Comparison of ENCODE assay signal across 1 fruit fly cellular context in the genomic region with DNA sequence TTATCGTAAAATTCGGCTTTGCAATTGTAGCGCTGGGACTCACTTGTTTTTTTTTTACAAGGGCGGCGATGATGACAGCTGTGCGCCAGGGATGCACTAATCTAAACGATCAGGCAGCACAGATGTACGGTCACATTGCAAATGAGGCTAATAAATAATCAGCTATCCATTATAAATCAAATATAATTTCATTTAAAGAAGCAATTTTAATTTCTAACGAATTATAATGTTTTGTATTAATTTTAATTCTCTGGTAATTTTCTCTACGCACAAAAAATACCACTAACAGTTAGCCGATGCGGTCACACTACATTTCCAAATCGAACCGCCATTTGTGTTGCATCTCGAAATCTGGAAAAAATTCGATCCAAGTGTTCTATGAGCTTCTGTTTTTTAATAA.
TF ChIP-seq lines count a peak whose summit lies in the region.

A gene (minus strand): TSS at position 79 of the 400 bp plus-strand sequence.
A gene (plus strand): TSS at position 309 of the 400 bp plus-strand sequence.

TF ChIP-seq in whole organism, embryonic, 481 proteins besides CTCF, POLR2A, EP300 and RAD21 (continued from another document and continues in another):
- TF ChIP-seq Myb (GFP tag; optimal IDR thresholded peaks at IDR 0.05; lab: Kevin White, UChicago) (no peak), CG17359 (tag; optimal IDR thresholded peaks at IDR 0.05; lab: Kevin White, UChicago) (peak; percentile 1), CG43689 (GFP tag; IDR thresholded peaks at IDR 0.05; lab: Robert Waterston, UW) (no peak), ttk (GFP tag; IDR thresholded peaks at IDR 0.05; lab: Robert Waterston, UW) (no peak), CG17568 (GFP tag; optimal IDR thresholded peaks at IDR 0.05; lab: Kevin White, UChicago) (no peak), CG2116 (GFP tag; optimal IDR thresholded peaks at IDR 0.05; lab: Kevin White, UChicago) (peak; percentile 88), CG18011 (GFP tag; optimal IDR thresholded peaks at IDR 0.05; lab: Kevin White, UChicago) (no peak), eve (GFP tag; optimal IDR thresholded peaks at IDR 0.05; lab: Kevin White, UChicago) (no peak), jumu (GFP tag; optimal IDR thresholded peaks at IDR 0.05; lab: Kevin White, UChicago) (no peak), CG8359 (GFP tag; optimal IDR thresholded peaks at IDR 0.05; lab: Kevin White, UChicago; ENCODE audit: borderline replicate concordance) (no peak), tx (GFP tag; optimal IDR thresholded peaks at IDR 0.05; lab: Kevin White, UChicago) (no peak), CG13287 (GFP tag; IDR thresholded peaks at IDR 0.05; lab: Robert Waterston, UW; ENCODE audit: partially characterized antibody) (peak; percentile 49; the same call in 1 of the 2 replicates), pnt (GFP tag; optimal IDR thresholded peaks at IDR 0.05; lab: Kevin White, UChicago) (no peak), Rfx (GFP tag; IDR thresholded peaks at IDR 0.05; lab: Robert Waterston, UW) (no peak), CG12744 (GFP tag; optimal IDR thresholded peaks at IDR 0.05; lab: Kevin White, UChicago) (no peak), CG11085 (GFP tag; IDR thresholded peaks at IDR 0.05; lab: Robert Waterston, UW) (no peak), ci (GFP tag; IDR thresholded peaks at IDR 0.05; lab: Robert Waterston, UW) (no peak), usp (GFP tag; optimal IDR thresholded peaks at IDR 0.05; lab: Kevin White, UChicago) (no peak), CG13123 (GFP tag; optimal IDR thresholded peaks at IDR 0.05; lab: Kevin White, UChicago) (no peak), Sry-δ (GFP tag; optimal IDR thresholded peaks at IDR 0.05; lab: Kevin White, UChicago) (peak; percentile 53), MTF-1 (GFP tag; optimal IDR thresholded peaks at IDR 0.05; lab: Kevin White, UChicago; ENCODE audit: borderline replicate concordance) (no peak), mld (GFP tag; IDR thresholded peaks at IDR 0.05; lab: Robert Waterston, UW; ENCODE audit: partially characterized antibody) (no peak), CG10431 (GFP tag; optimal IDR thresholded peaks at IDR 0.05; lab: Kevin White, UChicago) (no peak), CG32767 (GFP tag; IDR thresholded peaks at IDR 0.05; lab: Robert Waterston, UW) (no peak), CG9932 (GFP tag; IDR thresholded peaks at IDR 0.05; lab: Robert Waterston, UW) (no peak), gcm (GFP tag; optimal IDR thresholded peaks at IDR 0.05; lab: Kevin White, UChicago) (no peak), gcm2 (GFP tag; optimal IDR thresholded peaks at IDR 0.05; lab: Kevin White, UChicago) (no peak), zf30C (GFP tag; optimal IDR thresholded peaks at IDR 0.05; lab: Kevin White, UChicago) (no peak), mam (GFP tag; optimal IDR thresholded peaks at IDR 0.05; lab: Kevin White, UChicago) (no peak), bsh (GFP tag; optimal IDR thresholded peaks at IDR 0.05; lab: Kevin White, UChicago) (no peak), CG15601 (tag; optimal IDR thresholded peaks at IDR 0.05; lab: Kevin White, UChicago) (peak; percentile 3), gsb-n (tag; optimal IDR thresholded peaks at IDR 0.05; lab: Kevin White, UChicago) (peak; percentile 40), ash1 (GFP tag; optimal IDR thresholded peaks at IDR 0.05; lab: Kevin White, UChicago) (no peak), phol (tag; optimal IDR thresholded peaks at IDR 0.05; lab: Kevin White, UChicago) (peak; percentile 94), Nf-YC (tag; optimal IDR thresholded peaks at IDR 0.05; lab: Kevin White, UChicago) (peak; percentile 37), ab (GFP tag; optimal IDR thresholded peaks at IDR 0.05; lab: Kevin White, UChicago) (no peak), CG8290 (GFP tag; optimal IDR thresholded peaks at IDR 0.05; lab: Kevin White, UChicago) (no peak), CG8290 (tag; optimal IDR thresholded peaks at IDR 0.05; lab: Kevin White, UChicago) (no peak), cwo (GFP tag; optimal IDR thresholded peaks at IDR 0.05; lab: Kevin White, UChicago) (no peak), nerfin-2 (GFP tag; IDR thresholded peaks at IDR 0.05; lab: Robert Waterston, UW; ENCODE audit: partially characterized antibody) (no peak), vvl (GFP tag; IDR thresholded peaks at IDR 0.05; lab: Robert Waterston, UW) (no peak), zen (tag; optimal IDR thresholded peaks at IDR 0.05; lab: Kevin White, UChicago) (peak; percentile 66), CG10959 (GFP tag; IDR thresholded peaks at IDR 0.05; lab: Robert Waterston, UW) (no peak), CG30020 (tag; optimal IDR thresholded peaks at IDR 0.05; lab: Kevin White, UChicago) (peak; percentile 58), dmrt11E (tag; optimal IDR thresholded peaks at IDR 0.05; lab: Kevin White, UChicago) (peak; percentile 21), ind (GFP tag; optimal IDR thresholded peaks at IDR 0.05; lab: Kevin White, UChicago) (peak; percentile 34), Abd-B (GFP tag; optimal IDR thresholded peaks at IDR 0.05; lab: Kevin White, UChicago) (no peak), Oaz (GFP tag; IDR thresholded peaks at IDR 0.05; lab: Robert Waterston, UW) (no peak), HLH54F (GFP tag; optimal IDR thresholded peaks at IDR 0.05; lab: Kevin White, UChicago) (no peak), Eip74EF (GFP tag; optimal IDR thresholded peaks at IDR 0.05; lab: Kevin White, UChicago) (no peak), Dip2 (GFP tag; IDR thresholded peaks at IDR 0.05; lab: Robert Waterston, UW) (no peak), CrebB (tag; optimal IDR thresholded peaks at IDR 0.05; lab: Kevin White, UChicago) (no peak), CG9609 (GFP tag; optimal IDR thresholded peaks at IDR 0.05; lab: Kevin White, UChicago) (no peak), CG7372 (GFP tag; IDR thresholded peaks at IDR 0.05; lab: Robert Waterston, UW) (no peak), p53 (GFP tag; optimal IDR thresholded peaks at IDR 0.05; lab: Kevin White, UChicago) (no peak), CG42726 (GFP tag; IDR thresholded peaks at IDR 0.05; lab: Robert Waterston, UW; ENCODE audit: partially characterized antibody) (no peak), sna (GFP tag; IDR thresholded peaks at IDR 0.05; lab: Robert Waterston, UW; ENCODE audit: partially characterized antibody) (no peak), CG17612 (GFP tag; IDR thresholded peaks at IDR 0.05; lab: Robert Waterston, UW) (no peak), CG4820 (GFP tag; optimal IDR thresholded peaks at IDR 0.05; lab: Kevin White, UChicago) (no peak), sob (GFP tag; IDR thresholded peaks at IDR 0.05; lab: Robert Waterston, UW) (no peak), CG16813 (GFP tag; IDR thresholded peaks at IDR 0.05; lab: Robert Waterston, UW; ENCODE audit: partially characterized antibody) (peak; percentile 43; the same call in 1 of the 3 replicates), seq (GFP tag; IDR thresholded peaks at IDR 0.05; lab: Robert Waterston, UW) (no peak), sug (tag; optimal IDR thresholded peaks at IDR 0.05; lab: Kevin White, UChicago) (peak; percentile 32), crp (GFP tag; optimal IDR thresholded peaks at IDR 0.05; lab: Kevin White, UChicago) (peak; percentile 89 to 97), CG1233 (GFP tag; optimal IDR thresholded peaks at IDR 0.05; lab: Kevin White, UChicago) (no peak), H15 (GFP tag; IDR thresholded peaks at IDR 0.05; lab: Robert Waterston, UW) (no peak), tna (GFP tag; IDR thresholded peaks at IDR 0.05; lab: Robert Waterston, UW; ENCODE audit: partially characterized antibody) (no peak), CG17385 (GFP tag; optimal IDR thresholded peaks at IDR 0.05; lab: Kevin White, UChicago) (no peak), lbe (GFP tag; optimal IDR thresholded peaks at IDR 0.05; lab: Kevin White, UChicago) (peak; percentile 52), ken (GFP tag; IDR thresholded peaks at IDR 0.05; lab: Robert Waterston, UW) (no peak), Meics (GFP tag; optimal IDR thresholded peaks at IDR 0.05; lab: Kevin White, UChicago) (no peak), sima (GFP tag; optimal IDR thresholded peaks at IDR 0.05; lab: Kevin White, UChicago) (no peak), D19A (tag; optimal IDR thresholded peaks at IDR 0.05; lab: Kevin White, UChicago) (no peak), Stat92E (GFP tag; optimal IDR thresholded peaks at IDR 0.05; lab: Kevin White, UChicago) (no peak), CG3281 (GFP tag; optimal IDR thresholded peaks at IDR 0.05; lab: Kevin White, UChicago) (no peak), Jarid2 (GFP tag; optimal IDR thresholded peaks at IDR 0.05; lab: Kevin White, UChicago) (no peak), Ssrp (tag; optimal IDR thresholded peaks at IDR 0.05; lab: Kevin White, UChicago) (peak; percentile 3), CG17802 (tag; optimal IDR thresholded peaks at IDR 0.05; lab: Kevin White, UChicago) (no peak), ac (GFP tag; optimal IDR thresholded peaks at IDR 0.05; lab: Kevin White, UChicago) (no peak), D19B (GFP tag; optimal IDR thresholded peaks at IDR 0.05; lab: Kevin White, UChicago) (no peak), bigmax (GFP tag; optimal IDR thresholded peaks at IDR 0.05; lab: Kevin White, UChicago) (no peak), CG13424 (tag; optimal IDR thresholded peaks at IDR 0.05; lab: Kevin White, UChicago) (peak; percentile 8), CG17361 (GFP tag; IDR thresholded peaks at IDR 0.05; lab: Robert Waterston, UW) (peak; percentile 38; the same call in 1 of the 3 replicates), CG11247 (GFP tag; IDR thresholded peaks at IDR 0.05; lab: Robert Waterston, UW) (no peak), az2 (GFP tag; optimal IDR thresholded peaks at IDR 0.05; lab: Kevin White, UChicago) (peak; percentile 12), TFAM (GFP tag; optimal IDR thresholded peaks at IDR 0.05; lab: Kevin White, UChicago) (no peak), Opbp (GFP tag; IDR thresholded peaks at IDR 0.05; lab: Robert Waterston, UW; ENCODE audit: partially characterized antibody) (no peak; the same call in 2 of the 3 replicates), CG6254 (GFP tag; optimal IDR thresholded peaks at IDR 0.05; lab: Kevin White, UChicago) (no peak), ro (GFP tag; IDR thresholded peaks at IDR 0.05; lab: Robert Waterston, UW) (no peak), CG6175 (GFP tag; IDR thresholded peaks at IDR 0.05; lab: Robert Waterston, UW) (no peak), prd (optimal IDR thresholded peaks at IDR 0.05; lab: Kevin White, UChicago) (no peak), prd (GFP tag; IDR thresholded peaks at IDR 0.05; lab: Robert Waterston, UW) (no peak), Poxn (GFP tag; IDR thresholded peaks at IDR 0.05; lab: Robert Waterston, UW) (no peak), sens (GFP tag; lab: Kevin White, UChicago) (peak; percentile 82), her (GFP tag; optimal IDR thresholded peaks at IDR 0.05; lab: Kevin White, UChicago) (no peak), ara (GFP tag; IDR thresholded peaks at IDR 0.05; lab: Robert Waterston, UW) (no peak), chinmo (GFP tag; IDR thresholded peaks at IDR 0.05; lab: Robert Waterston, UW; ENCODE audit: partially characterized antibody) (no peak), psq (GFP tag; optimal IDR thresholded peaks at IDR 0.05; lab: Kevin White, UChicago) (no peak), Elba2 (GFP tag; optimal IDR thresholded peaks at IDR 0.05; lab: Kevin White, UChicago) (peak; percentile 18), CG31365 (tag; optimal IDR thresholded peaks at IDR 0.05; lab: Kevin White, UChicago) (no peak), chif (GFP tag; optimal IDR thresholded peaks at IDR 0.05; lab: Kevin White, UChicago) (no peak), Vsx1 (GFP tag; optimal IDR thresholded peaks at IDR 0.05; lab: Kevin White, UChicago) (peak; percentile 80), luna (GFP tag; optimal IDR thresholded peaks at IDR 0.05; lab: Kevin White, UChicago) (no peak), Asciz (GFP tag; optimal IDR thresholded peaks at IDR 0.05; lab: Kevin White, UChicago) (no peak), salm (tag; optimal IDR thresholded peaks at IDR 0.05; lab: Kevin White, UChicago) (no peak), hkb (optimal IDR thresholded peaks at IDR 0.05; lab: Kevin White, UChicago) (peak; percentile 68), hkb (GFP tag; IDR thresholded peaks at IDR 0.05; lab: Robert Waterston, UW) (no peak), CG8765 (GFP tag; IDR thresholded peaks at IDR 0.05; lab: Robert Waterston, UW) (no peak), so (GFP tag; IDR thresholded peaks at IDR 0.05; lab: Robert Waterston, UW) (no peak), NC2α (GFP tag; optimal IDR thresholded peaks at IDR 0.05; lab: Kevin White, UChicago) (no peak), MBD-R2 (GFP tag; IDR thresholded peaks at IDR 0.05; lab: Robert Waterston, UW) (peak; percentile 93), Max (GFP tag; optimal IDR thresholded peaks at IDR 0.05; lab: Kevin White, UChicago) (peak; percentile 66), ATbp (GFP tag; optimal IDR thresholded peaks at IDR 0.05; lab: Kevin White, UChicago) (no peak), CG12104 (GFP tag; optimal IDR thresholded peaks at IDR 0.05; lab: Kevin White, UChicago) (no peak), CG12155 (GFP tag; optimal IDR thresholded peaks at IDR 0.05; lab: Kevin White, UChicago) (peak; percentile 37), CG7963 (GFP tag; IDR thresholded peaks at IDR 0.05; lab: Robert Waterston, UW; ENCODE audit: partially characterized antibody) (no peak), fd64A (GFP tag; optimal IDR thresholded peaks at IDR 0.05; lab: Kevin White, UChicago) (no peak), CG2889 (GFP tag; IDR thresholded peaks at IDR 0.05; lab: Robert Waterston, UW) (no peak), CG9817 (tag; optimal IDR thresholded peaks at IDR 0.05; lab: Kevin White, UChicago) (no peak), nerfin-1 (tag; optimal IDR thresholded peaks at IDR 0.05; lab: Kevin White, UChicago) (no peak), CG8281 (tag; optimal IDR thresholded peaks at IDR 0.05; lab: Kevin White, UChicago) (no peak), CG7786 (GFP tag; optimal IDR thresholded peaks at IDR 0.05; lab: Kevin White, UChicago) (no peak), Hmx (GFP tag; optimal IDR thresholded peaks at IDR 0.05; lab: Kevin White, UChicago) (no peak), CG14441 (GFP tag; IDR thresholded peaks at IDR 0.05; lab: Robert Waterston, UW) (no peak), Hr51 (GFP tag; optimal IDR thresholded peaks at IDR 0.05; lab: Kevin White, UChicago) (no peak), gsb (GFP tag; IDR thresholded peaks at IDR 0.05; lab: Robert Waterston, UW) (no peak), CG18476 (GFP tag; optimal IDR thresholded peaks at IDR 0.05; lab: Kevin White, UChicago) (no peak), CG9727 (GFP tag; optimal IDR thresholded peaks at IDR 0.05; lab: Kevin White, UChicago) (peak; percentile 44), CG8388 (GFP tag; optimal IDR thresholded peaks at IDR 0.05; lab: Kevin White, UChicago) (no peak), Optix (GFP tag; IDR thresholded peaks at IDR 0.05; lab: Robert Waterston, UW) (no peak), bab2 (GFP tag; optimal IDR thresholded peaks at IDR 0.05; lab: Kevin White, UChicago) (peak; percentile 23), CG4282 (GFP tag; optimal IDR thresholded peaks at IDR 0.05; lab: Kevin White, UChicago) (no peak)
